Fruit fly (Drosophila melanogaster) whole organism, adult: Measurements from ENCODE around the gene Nedd8.

Experiments
- CG12768 ChIP-seq: fragments of 200-800 bp; sonication (Bioruptor generic); optimal IDR thresholded peaks from 2 replicates; lab custom pipeline; 2017; ENCODE audit warnings: missing biosample characterization, missing genetic modification characterization, mild to moderate bottlenecking, moderate library complexity, missing genetic modification reagents
- CG14711 ChIP-seq: fragments of 200-800 bp; sonication (Bioruptor generic); optimal IDR thresholded peaks from 2 replicates; lab custom pipeline; 2018; ENCODE audit warnings: missing biosample characterization, mild to moderate bottlenecking, missing genetic modification characterization, moderate library complexity
- CG1620 ChIP-seq: fragments of 200-800 bp; sonication (Bioruptor generic); optimal IDR thresholded peaks from 2 replicates; lab custom pipeline; 2016; ENCODE audit warnings: missing biosample characterization, missing genetic modification characterization
- CG33017 ChIP-seq: fragments of 200-800 bp; sonication (Bioruptor generic); optimal IDR thresholded peaks from 2 replicates; lab custom pipeline; 2018; ENCODE audit warnings: missing biosample characterization, mild to moderate bottlenecking, missing genetic modification characterization, moderate library complexity
- CG7101 ChIP-seq: fragments of 200-800 bp; sonication (Bioruptor generic); optimal IDR thresholded peaks from 2 replicates; lab custom pipeline; 2018; ENCODE audit warnings: missing biosample characterization, mild to moderate bottlenecking, missing genetic modification characterization, moderate library complexity
- Crg-1 ChIP-seq: fragments of 200-800 bp; sonication (Bioruptor generic); optimal IDR thresholded peaks from 2 replicates; lab custom pipeline; 2016; ENCODE audit warnings: missing biosample characterization, missing genetic modification characterization
- Hr96 ChIP-seq: fragments of 200-800 bp; sonication (Bioruptor generic); optimal IDR thresholded peaks from 2 replicates; lab custom pipeline; 2016; ENCODE audit warnings: missing biosample characterization, missing genetic modification characterization
- Mnt ChIP-seq: fragments of 200-800 bp; sonication (Bioruptor generic); optimal IDR thresholded peaks from 2 replicates; lab custom pipeline; 2016; ENCODE audit warnings: missing biosample characterization, mild to moderate bottlenecking, missing genetic modification characterization
- bab1 ChIP-seq: fragments of 200-800 bp; sonication (Bioruptor generic); optimal IDR thresholded peaks from 3 replicates; lab custom pipeline; 2019; ENCODE audit warnings: missing biosample characterization, mild to moderate bottlenecking, missing genetic modification characterization, moderate library complexity
- cic ChIP-seq: fragments of 200-800 bp; sonication (Bioruptor generic); optimal IDR thresholded peaks from 2 replicates; lab custom pipeline; 2017; ENCODE audit warnings: missing biosample characterization, mild to moderate bottlenecking, missing genetic modification characterization, moderate library complexity
- cnc ChIP-seq, 2 experiments: fragments of >200 bp; optimal IDR thresholded peaks; 2 replicates each; lab custom pipeline; 2017
- kay ChIP-seq: fragments of 200-800 bp; sonication (Bioruptor generic); peaks from one replicate; lab custom pipeline; 2016; ENCODE audit warnings: missing biosample characterization, missing genetic modification characterization, borderline replicate concordance
- tj ChIP-seq: fragments of 200-800 bp; sonication (Bioruptor generic); optimal IDR thresholded peaks from 3 replicates; lab custom pipeline; 2017; ENCODE audit warnings: missing biosample characterization, mild to moderate bottlenecking, missing genetic modification characterization, moderate library complexity
- toe ChIP-seq: fragments of 200-800 bp; sonication (Bioruptor generic); optimal IDR thresholded peaks from 2 replicates; lab custom pipeline; 2016; ENCODE audit warnings: missing biosample characterization, missing genetic modification characterization

dm6 chr2L:18919474-18919873 is 32.2 kb downstream of the Nedd8 start:
- TF ChIP-seq CG12768: no peak
- no peak for TF ChIP-seq Hr96
- TF ChIP-seq CG7101 (tag; lab: Kevin White, UChicago): no peak
- no peak for TF ChIP-seq CG14711 (tag; lab: Kevin White, UChicago)
- TF ChIP-seq CG1620: no peak
- no peak for TF ChIP-seq Crg-1 (GFP tag; lab: Kevin White, UChicago)
- TF ChIP-seq tj: no peak
- TF ChIP-seq cnc (optimal IDR thresholded peaks at IDR 0.05; lab: Kevin White, UChicago): no peak
- TF ChIP-seq cic: no peak
- no peak for TF ChIP-seq bab1 (GFP tag; lab: Kevin White, UChicago)
- no peak for TF ChIP-seq Mnt (GFP tag; lab: Kevin White, UChicago)
- TF ChIP-seq CG33017 (tag; lab: Kevin White, UChicago): no peak
- no peak for TF ChIP-seq kay (GFP tag; lab: Kevin White, UChicago)
- no peak for TF ChIP-seq toe (GFP tag; lab: Kevin White, UChicago)
